Worm (Caenorhabditis elegans) whole organism, L1 larva: Measurements from ENCODE around the gene ceh-10.

Experiments
- C04F5.9 ChIP-seq: sonication (generic microtip); optimal IDR thresholded peaks from 2 replicates; lab custom pipeline; 2016; ENCODE audit warnings: missing genetic modification characterization, missing compliant biosample characterization
- C16A3.4 ChIP-seq: fragments of 150-350 bp; optimal IDR thresholded peaks from 2 replicates; lab custom pipeline; 2014; ENCODE audit warnings: missing biosample characterization, missing genetic modification characterization
- Y116A8C.19 ChIP-seq: sonication (generic microtip); optimal IDR thresholded peaks from 2 replicates; lab custom pipeline; 2016; ENCODE audit warnings: missing compliant biosample characterization, missing genetic modification characterization, borderline replicate concordance
- ama-1 ChIP-seq: fragments of 150-350 bp; optimal IDR thresholded peaks from 2 replicates; lab custom pipeline; 2014
- blmp-1 ChIP-seq: fragments of 150-350 bp; optimal IDR thresholded peaks from 2 replicates; lab custom pipeline; 2014; ENCODE audit warnings: missing biosample characterization, missing genetic modification characterization
- ceh-63 ChIP-seq: fragments of 200-800 bp; sonication (Bioruptor generic); optimal IDR thresholded peaks from 2 replicates; lab custom pipeline; 2018; ENCODE audit warnings: mild to moderate bottlenecking, missing genetic modification characterization, missing compliant biosample characterization
- ceh-8 ChIP-seq: fragments of 200-800 bp; sonication (Bioruptor generic); optimal IDR thresholded peaks from 2 replicates; lab custom pipeline; 2018; ENCODE audit warnings: mild to moderate bottlenecking, missing genetic modification characterization, moderate library complexity, missing compliant biosample characterization
- ceh-82 ChIP-seq, 3 experiments: fragments of 150-350 bp in 1 of 3; sonication (generic microtip) in 2 of 3; optimal IDR thresholded peaks; 2 replicates each; lab custom pipeline; 2014 to 2017; ENCODE audit warnings: missing biosample characterization in 3 of 3, missing genetic modification characterization in 3 of 3
- ceh-88 ChIP-seq: fragments of 200-800 bp; sonication (Bioruptor generic); IDR thresholded peaks from 2 replicates; pipeline ENCODE4 v1.3.6; 2022; ENCODE audit warnings: missing genetic modification characterization, missing compliant biosample characterization
- ces-1 ChIP-seq: fragments of 150-350 bp; optimal IDR thresholded peaks from 2 replicates; lab custom pipeline; 2014; ENCODE audit warnings: missing biosample characterization, missing genetic modification reagents, missing genetic modification characterization
- efl-1 ChIP-seq, 4 experiments: fragments of 150-350 bp; optimal IDR thresholded peaks in 3 of 4; peaks in 1 of 4; 1 replicate in 1 of 4; 2 replicates in 3 of 4; lab custom pipeline; 2014; ENCODE audit warnings: missing biosample characterization in 2 of 4, missing genetic modification characterization in 2 of 4, missing genetic modification reagents in 2 of 4
- efl-3 ChIP-seq: fragments of 200-800 bp; sonication (Bioruptor generic); optimal IDR thresholded peaks from 2 replicates; lab custom pipeline; 2018; ENCODE audit warnings: mild to moderate bottlenecking, missing genetic modification characterization, missing compliant biosample characterization
- egl-13 ChIP-seq: sonication (generic microtip); optimal IDR thresholded peaks from 2 replicates; lab custom pipeline; 2016; ENCODE audit warnings: missing genotype, missing genetic modification reagents, missing genetic modification characterization, missing compliant biosample characterization
- elt-3 ChIP-seq, 6 experiments: fragments of 150-350 bp in 1 of 6; sonication (generic microtip); optimal IDR thresholded peaks; 2 replicates each; lab custom pipeline; 2017 to 2018; ENCODE audit warnings: missing biosample characterization in 6 of 6, missing genetic modification characterization in 6 of 6, inconsistent platforms in 1 of 6
- fkh-10 ChIP-seq: sonication (generic microtip); optimal IDR thresholded peaks from 2 replicates; lab custom pipeline; 2017; ENCODE audit warnings: missing biosample characterization, missing genetic modification reagents, missing genetic modification characterization
- fkh-4 ChIP-seq: sonication (generic microtip); optimal IDR thresholded peaks from 2 replicates; lab custom pipeline; 2016; ENCODE audit warnings: missing compliant biosample characterization, missing genetic modification characterization, borderline replicate concordance
- fkh-8 ChIP-seq: sonication (generic microtip); optimal IDR thresholded peaks from 2 replicates; lab custom pipeline; 2016; ENCODE audit warnings: mild to moderate bottlenecking, missing genetic modification characterization, missing compliant biosample characterization
- fos-1 ChIP-seq: fragments of 150-350 bp; optimal IDR thresholded peaks from 2 replicates; lab custom pipeline; 2014; ENCODE audit warnings: missing biosample characterization, missing genetic modification characterization
- grh-1 ChIP-seq: fragments of 200-800 bp; sonication (Bioruptor generic); IDR thresholded peaks from 2 replicates; pipeline ENCODE4 v1.3.6; 2022; ENCODE audit warnings: missing genetic modification reagents, missing genetic modification characterization, missing compliant biosample characterization
- hlh-4 ChIP-seq: sonication (generic microtip); optimal IDR thresholded peaks from 2 replicates; lab custom pipeline; 2016; ENCODE audit warnings: mild to moderate bottlenecking, missing genetic modification characterization, missing compliant biosample characterization
- irx-1 ChIP-seq: sonication (generic microtip); optimal IDR thresholded peaks from 2 replicates; lab custom pipeline; 2016; ENCODE audit warnings: missing genetic modification characterization, missing compliant biosample characterization
- isw-1 ChIP-seq: fragments of 200-800 bp; sonication (Bioruptor generic); IDR thresholded peaks from 2 replicates; pipeline ENCODE4 v1.3.6; 2022; ENCODE audit warnings: missing genetic modification characterization, missing compliant biosample characterization
- jun-1 ChIP-seq: fragments of 150-350 bp; optimal IDR thresholded peaks from 2 replicates; lab custom pipeline; 2014; ENCODE audit warnings: missing biosample characterization, missing genetic modification reagents, missing genetic modification characterization
- lin-13 ChIP-seq: fragments of 150-350 bp; optimal IDR thresholded peaks from 2 replicates; lab custom pipeline; 2014; ENCODE audit warnings: missing biosample characterization, missing genetic modification reagents, missing genetic modification characterization
- lin-15B ChIP-seq: fragments of 150-350 bp; sonication (generic microtip); optimal IDR thresholded peaks from 3 replicates; lab custom pipeline; 2014; ENCODE audit warnings: missing biosample characterization, missing genetic modification characterization
- lin-35 ChIP-seq, 2 experiments: fragments of 150-350 bp; optimal IDR thresholded peaks; 2 replicates each; lab custom pipeline; 2014; ENCODE audit warnings: missing biosample characterization in 2 of 2, missing genetic modification characterization in 2 of 2, missing genetic modification reagents in 2 of 2
- lir-3 ChIP-seq: sonication (generic microtip); optimal IDR thresholded peaks from 2 replicates; lab custom pipeline; 2016; ENCODE audit warnings: mild to moderate bottlenecking, missing genetic modification characterization, moderate library complexity, missing compliant biosample characterization; ENCODE audit not compliant: poor library complexity
- mdl-1 ChIP-seq, 2 experiments: fragments of 150-350 bp; optimal IDR thresholded peaks; 2 replicates each; lab custom pipeline; 2014 to 2017; ENCODE audit warnings: missing biosample characterization in 2 of 2, missing genetic modification characterization in 2 of 2, inconsistent platforms in 1 of 2
- nhr-19 ChIP-seq: fragments of 200-800 bp; sonication (Bioruptor generic); conservative IDR thresholded peaks from 2 replicates; pipeline ENCODE4 v1.3.6; 2022; ENCODE audit warnings: missing genetic modification characterization, missing compliant biosample characterization
- nhr-20 ChIP-seq: sonication (generic microtip); optimal IDR thresholded peaks from 2 replicates; lab custom pipeline; 2016; ENCODE audit warnings: mild to moderate bottlenecking, missing genetic modification characterization, missing compliant biosample characterization
- nhr-237 ChIP-seq: fragments of 150-350 bp; optimal IDR thresholded peaks from 2 replicates; lab custom pipeline; 2014; ENCODE audit warnings: missing biosample characterization, missing genetic modification characterization
- nhr-28 ChIP-seq: fragments of 150-350 bp; optimal IDR thresholded peaks from 2 replicates; lab custom pipeline; 2014; ENCODE audit warnings: missing biosample characterization, missing genetic modification characterization
- nhr-76 ChIP-seq: sonication (generic microtip); optimal IDR thresholded peaks from 2 replicates; lab custom pipeline; 2017; ENCODE audit warnings: missing biosample characterization, missing genetic modification characterization
- nhr-84 ChIP-seq: sonication (generic microtip); optimal IDR thresholded peaks from 2 replicates; lab custom pipeline; 2017; ENCODE audit warnings: missing biosample characterization, missing genetic modification characterization
- nhr-85 ChIP-seq: sonication (generic microtip); peaks from one replicate; lab custom pipeline; 2016; ENCODE audit warnings: missing genetic modification characterization, inconsistent platforms, missing compliant biosample characterization
- nhr-90 ChIP-seq: sonication (generic microtip); optimal IDR thresholded peaks from 2 replicates; lab custom pipeline; 2016; ENCODE audit warnings: mild to moderate bottlenecking, missing genetic modification characterization, missing compliant biosample characterization; ENCODE audit not compliant: poor library complexity
- rnt-1 ChIP-seq: sonication (generic microtip); optimal IDR thresholded peaks from 2 replicates; lab custom pipeline; 2016; ENCODE audit warnings: mild to moderate bottlenecking, missing genetic modification characterization, moderate library complexity, missing compliant biosample characterization
- skn-1 ChIP-seq: fragments of 150-350 bp; optimal IDR thresholded peaks from 2 replicates; lab custom pipeline; 2014; ENCODE audit warnings: missing biosample characterization, missing genetic modification characterization
- sox-4 ChIP-seq: sonication (generic microtip); optimal IDR thresholded peaks from 2 replicates; lab custom pipeline; 2016; ENCODE audit warnings: missing genetic modification characterization, missing compliant biosample characterization
- swsn-7 ChIP-seq: sonication (generic microtip); optimal IDR thresholded peaks from 2 replicates; lab custom pipeline; 2016; ENCODE audit warnings: missing genetic modification characterization, missing compliant biosample characterization
- tbx-2 ChIP-seq: sonication (generic microtip); optimal IDR thresholded peaks from 2 replicates; lab custom pipeline; 2016; ENCODE audit warnings: missing genetic modification characterization, missing compliant biosample characterization
- unc-30 ChIP-seq: sonication (generic microtip); optimal IDR thresholded peaks from 2 replicates; lab custom pipeline; 2017; ENCODE audit warnings: missing biosample characterization, missing genetic modification characterization
- unc-62 ChIP-seq: fragments of 150-350 bp; optimal IDR thresholded peaks from 2 replicates; lab custom pipeline; 2014; ENCODE audit warnings: missing biosample characterization, missing genetic modification reagents, missing genetic modification characterization
- unc-86 ChIP-seq: sonication (generic microtip); optimal IDR thresholded peaks from 2 replicates; lab custom pipeline; 2016; ENCODE audit warnings: missing genetic modification characterization, missing compliant biosample characterization
- vab-15 ChIP-seq: sonication (generic microtip); optimal IDR thresholded peaks from 2 replicates; lab custom pipeline; 2017; ENCODE audit warnings: missing genotype, mild to moderate bottlenecking, missing genetic modification characterization, missing compliant biosample characterization
- ztf-4 ChIP-seq: fragments of 150-350 bp; optimal IDR thresholded peaks from 2 replicates; lab custom pipeline; 2014; ENCODE audit warnings: missing biosample characterization, missing genetic modification characterization

The ceh-10 gene

DNA sequence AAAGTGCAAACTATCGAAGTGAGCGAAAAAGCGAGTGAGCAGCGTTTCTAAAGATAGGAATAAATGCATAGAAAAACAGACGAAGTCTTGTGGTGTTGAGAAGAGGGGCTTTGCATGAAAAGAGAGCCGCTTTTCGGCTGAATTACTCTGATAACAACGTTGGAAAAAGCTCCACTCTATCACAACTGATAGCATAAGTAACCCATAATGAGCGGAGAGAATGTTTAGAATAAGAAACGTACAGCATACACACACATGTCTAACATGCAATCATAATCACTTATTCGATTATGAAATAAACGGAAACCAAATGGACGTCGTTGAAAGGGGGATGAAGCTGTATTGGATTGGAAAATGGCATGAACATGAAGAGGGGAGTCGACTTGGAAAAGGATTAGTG is 41.4 kb downstream of the ceh-10 start (continued):
- TF ChIP-seq C04F5.9 (tag; lab: Kevin White, UChicago) (no peak), fkh-8 (tag; lab: Kevin White, UChicago) (peak; percentile 16), fkh-10 (GFP tag; lab: Kevin White, UChicago) (no peak), efl-3 (no peak), ceh-8 (GFP tag; lab: Kevin White, UChicago) (no peak), lir-3 (tag; lab: Kevin White, UChicago) (no peak), nhr-84 (tag; lab: Kevin White, UChicago) (no peak), isw-1 (GFP tag; lab: Robert Waterston, UW) (no peak), egl-13 (tag; lab: Kevin White, UChicago) (peak; percentile 11), lin-15B (tag; lab: Kevin White, UChicago) (no peak), tbx-2 (no peak), mdl-1 (tag; optimal IDR thresholded peaks at IDR 0.05; lab: Kevin White, UChicago) (no peak), Y116A8C.19 (tag; lab: Kevin White, UChicago) (no peak), hlh-4 (tag; lab: Kevin White, UChicago) (no peak), fos-1 (tag; lab: Kevin White, UChicago) (no peak), irx-1 (no peak), ama-1 (lab: Kevin White, UChicago) (peak; percentile 13), nhr-237 (no peak), ces-1 (GFP tag; lab: Kevin White, UChicago) (no peak), unc-30 (tag; lab: Kevin White, UChicago) (no peak), unc-86 (tag; lab: Kevin White, UChicago) (no peak), nhr-19 (GFP tag; lab: Robert Waterston, UW) (no peak), nhr-20 (no peak), unc-62 (GFP tag; lab: Kevin White, UChicago) (no peak), nhr-76 (tag; lab: Kevin White, UChicago) (no peak)

DNA sequence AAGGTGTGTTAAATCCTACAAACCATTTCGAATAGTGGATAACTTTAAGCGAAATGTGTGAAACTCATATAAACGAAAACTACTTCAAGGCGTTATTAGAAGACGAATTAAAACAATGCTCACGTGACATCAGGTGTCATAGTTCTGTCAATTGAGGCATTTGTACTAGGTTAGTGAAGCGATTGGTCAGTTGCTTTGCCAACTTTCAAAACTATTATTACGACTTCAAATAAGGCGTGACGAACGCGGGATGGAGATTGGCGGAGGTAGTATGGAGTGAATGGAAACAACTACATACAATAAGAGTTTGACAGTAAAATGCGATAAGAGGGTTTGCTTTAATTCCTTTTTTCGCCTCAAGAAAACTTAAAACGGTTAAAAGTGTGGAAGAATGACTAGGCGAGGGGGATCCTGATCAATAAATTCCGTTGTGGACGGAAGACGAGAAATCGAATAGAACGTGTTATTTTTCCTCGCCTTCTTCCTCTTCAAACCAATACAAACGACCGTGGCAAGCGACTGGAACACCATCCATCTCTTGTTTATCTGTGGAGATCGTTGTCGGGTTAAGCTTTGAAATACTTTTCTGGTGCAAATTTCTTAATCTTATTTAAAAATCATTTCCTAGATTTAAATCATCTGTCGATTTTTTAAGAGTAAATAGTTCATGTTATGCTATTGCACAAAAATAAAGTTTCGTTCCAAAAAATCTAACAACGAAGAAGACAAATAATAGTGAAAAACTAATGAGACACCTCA is 42.1 kb downstream of the ceh-10 start:
- TF ChIP-seq lin-35 (GFP tag; optimal IDR thresholded peaks at IDR 0.05; lab: Kevin White, UChicago) (peak in 1 of 2 experiments; percentile 40), lin-15B (tag; lab: Kevin White, UChicago) (no peak), efl-1 (optimal IDR thresholded peaks at IDR 0.05; lab: Kevin White, UChicago) (no peak), efl-1 (GFP tag; optimal IDR thresholded peaks at IDR 0.05 in 1 of 2; lab: Kevin White, UChicago) (peak in 1 of 2 experiments; percentile 89)

DNA sequence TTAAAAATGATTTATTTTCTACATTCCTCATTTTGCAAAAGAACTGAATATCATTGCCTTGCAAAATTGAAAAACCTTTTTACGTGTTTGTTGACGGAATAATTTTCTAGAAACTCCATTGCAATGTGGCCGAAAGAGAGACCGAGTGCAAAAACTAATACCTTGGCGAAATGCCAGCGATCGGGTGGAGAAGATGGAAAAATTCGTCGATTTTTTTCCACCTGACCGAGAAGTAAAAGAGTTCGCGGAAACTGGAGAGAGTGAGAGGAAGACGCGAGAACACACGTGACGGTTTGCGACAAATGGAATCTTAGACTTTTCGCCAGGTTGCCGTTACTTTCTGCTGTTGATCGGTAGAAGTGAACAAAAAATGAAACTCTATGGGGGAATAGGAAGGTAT is 42.8 kb downstream of the ceh-10 start:
- TF ChIP-seq C16A3.4, result peak; percentile 44
- peak; percentile 26 for TF ChIP-seq rnt-1
- TF ChIP-seq jun-1 (tag; lab: Kevin White, UChicago), result no peak
- TF ChIP-seq nhr-85 (tag; lab: Kevin White, UChicago), result peak; percentile 92
- TF ChIP-seq swsn-7 (tag; lab: Kevin White, UChicago), result peak; percentile 21
- no peak for TF ChIP-seq lir-3 (tag; lab: Kevin White, UChicago)
- TF ChIP-seq vab-15 (tag; lab: Kevin White, UChicago), result no peak
- TF ChIP-seq nhr-28 (tag; lab: Kevin White, UChicago), result no peak
- TF ChIP-seq mdl-1 (tag; optimal IDR thresholded peaks at IDR 0.05; lab: Kevin White, UChicago), result peak in 1 of 2 experiments; percentile 92
- TF ChIP-seq nhr-90 (tag; lab: Kevin White, UChicago), result peak; percentile 49
- TF ChIP-seq grh-1 (GFP tag; lab: Robert Waterston, UW), result 0 out of 2 replicates have a peak, but pooled peaks have one; percentile 10
- TF ChIP-seq sox-4 (tag; lab: Kevin White, UChicago), result no peak
- peak; percentile 37 for TF ChIP-seq fkh-8 (tag; lab: Kevin White, UChicago)
- no peak for TF ChIP-seq fkh-4 (tag; lab: Kevin White, UChicago)
- no peak for TF ChIP-seq hlh-4 (tag; lab: Kevin White, UChicago)
- peak; percentile 33 for TF ChIP-seq skn-1 (tag; lab: Kevin White, UChicago)
- TF ChIP-seq blmp-1, result peak; percentile 87
- TF ChIP-seq lin-13 (GFP tag; lab: Kevin White, UChicago), result peak; percentile 46
- no peak for TF ChIP-seq fkh-10 (GFP tag; lab: Kevin White, UChicago)
- peak in 1 of 6 experiments; percentile 64 for TF ChIP-seq elt-3 (tag; optimal IDR thresholded peaks at IDR 0.05; lab: Kevin White, UChicago)
- TF ChIP-seq Y116A8C.19 (tag; lab: Kevin White, UChicago), result no peak
- no peak for TF ChIP-seq ztf-4 (tag; lab: Kevin White, UChicago)
- TF ChIP-seq ceh-88 (GFP tag; lab: Robert Waterston, UW), result no peak
- TF ChIP-seq tbx-2, result peak; percentile 46
- peak in 1 of 3 experiments; percentile 20 for TF ChIP-seq ceh-82 (tag; optimal IDR thresholded peaks at IDR 0.05; lab: Kevin White, UChicago)
- TF ChIP-seq nhr-76 (tag; lab: Kevin White, UChicago), result no peak
- TF ChIP-seq ceh-8 (GFP tag; lab: Kevin White, UChicago), result no peak
- no peak for TF ChIP-seq ceh-63 (GFP tag; lab: Kevin White, UChicago)
- no peak for TF ChIP-seq unc-30 (tag; lab: Kevin White, UChicago)
- peak in 1 of 2 experiments; percentile 17 for TF ChIP-seq efl-1 (optimal IDR thresholded peaks at IDR 0.05; lab: Kevin White, UChicago)
- TF ChIP-seq efl-1 (GFP tag; optimal IDR thresholded peaks at IDR 0.05 in 1 of 2; lab: Kevin White, UChicago), result peak; percentile 16 to 53
